Fruit fly (Drosophila melanogaster) whole organism, embryonic: ENCODE results near the gene Pk34A.

Experiments used
- Bteb2 ChIP-seq: fragments of 200-800 bp; sonication (Bioruptor generic); optimal IDR thresholded peaks from 2 replicates; lab custom pipeline; 2016; ENCODE audit warnings: missing biosample characterization, missing genetic modification characterization
- CG11093 ChIP-seq: fragments of 200-800 bp; sonication (Bioruptor generic); IDR thresholded peaks from 3 replicates; pipeline ENCODE4 v1.3.6; 2022; ENCODE audit warnings: missing biosample characterization, missing genetic modification characterization
- CG12071 ChIP-seq: fragments of 200-800 bp; sonication (Bioruptor generic); optimal IDR thresholded peaks from 3 replicates; lab custom pipeline; 2018; ENCODE audit warnings: missing biosample characterization, mild to moderate bottlenecking, missing genetic modification characterization
- CG12391 ChIP-seq: fragments of 200-800 bp; sonication (Bioruptor generic); optimal IDR thresholded peaks from 3 replicates; lab custom pipeline; 2018; ENCODE audit warnings: missing biosample characterization, mild to moderate bottlenecking, missing genetic modification characterization, moderate library complexity
- CG13296 ChIP-seq: fragments of 200-800 bp; sonication (Bioruptor generic); optimal IDR thresholded peaks from 3 replicates; lab custom pipeline; 2018; ENCODE audit warnings: missing biosample characterization, mild to moderate bottlenecking, missing genetic modification characterization
- CG13424 ChIP-seq: fragments of 200-800 bp; sonication (Bioruptor generic); optimal IDR thresholded peaks from 2 replicates; lab custom pipeline; 2019; ENCODE audit warnings: missing biosample characterization, mild to moderate bottlenecking, missing genetic modification characterization, moderate library complexity
- CG14860 ChIP-seq: fragments of 200-800 bp; sonication (Bioruptor generic); IDR thresholded peaks from 3 replicates; pipeline ENCODE4 v1.3.6; 2022; ENCODE audit warnings: missing biosample characterization, missing genetic modification characterization; ENCODE audit not compliant: partially characterized antibody
- CG14965 ChIP-seq: fragments of 200-800 bp; sonication (Bioruptor generic); optimal IDR thresholded peaks from 2 replicates; lab custom pipeline; 2016; ENCODE audit warnings: missing biosample characterization, missing genetic modification characterization, borderline replicate concordance
- CG15479 ChIP-seq: fragments of 200-800 bp; sonication (Bioruptor generic); optimal IDR thresholded peaks from 3 replicates; lab custom pipeline; 2019; ENCODE audit warnings: missing biosample characterization, mild to moderate bottlenecking, missing genetic modification characterization, moderate library complexity
- CG15601 ChIP-seq: fragments of 200-800 bp; sonication (Bioruptor generic); optimal IDR thresholded peaks from 3 replicates; lab custom pipeline; 2019; ENCODE audit warnings: missing biosample characterization, mild to moderate bottlenecking, missing genetic modification characterization, moderate library complexity
- CG16863 ChIP-seq: fragments of 200-800 bp; sonication (Bioruptor generic); optimal IDR thresholded peaks from 3 replicates; lab custom pipeline; 2016; ENCODE audit warnings: missing biosample characterization, missing genetic modification characterization
- CG17612 ChIP-seq: fragments of 200-800 bp; sonication (Bioruptor generic); IDR thresholded peaks from 2 replicates; pipeline ENCODE4 v1.3.6; 2022; ENCODE audit warnings: missing biosample characterization, missing genetic modification characterization
- CG32767 ChIP-seq: fragments of 200-800 bp; sonication (Bioruptor generic); IDR thresholded peaks from 2 replicates; pipeline ENCODE4 v1.3.6; 2022; ENCODE audit warnings: missing biosample characterization, missing genetic modification characterization
- CG3995 ChIP-seq: fragments of 200-800 bp; sonication (Bioruptor generic); optimal IDR thresholded peaks from 3 replicates; lab custom pipeline; 2016; ENCODE audit warnings: missing biosample characterization, missing genetic modification characterization
- CG7839 ChIP-seq: fragments of 200-800 bp; sonication (Bioruptor generic); optimal IDR thresholded peaks from 3 replicates; lab custom pipeline; 2018; ENCODE audit warnings: missing biosample characterization, mild to moderate bottlenecking, missing genetic modification characterization, moderate library complexity
- CG8765 ChIP-seq: fragments of 200-800 bp; sonication (Bioruptor generic); IDR thresholded peaks from 2 replicates; pipeline ENCODE4 v1.3.6; 2022; ENCODE audit warnings: missing biosample characterization, missing genetic modification characterization
- CG9876 ChIP-seq: fragments of 200-800 bp; sonication (Bioruptor generic); optimal IDR thresholded peaks from 2 replicates; lab custom pipeline; 2016; ENCODE audit warnings: missing biosample characterization, missing genetic modification characterization
- CTCF ChIP-seq: fragments of 200-800 bp; sonication (Bioruptor generic); optimal IDR thresholded peaks from 2 replicates; lab custom pipeline; 2017; ENCODE audit warnings: missing biosample characterization, mild to moderate bottlenecking, missing genetic modification characterization, moderate library complexity
- CoRest ChIP-seq: fragments of 200-800 bp; sonication (Bioruptor generic); optimal IDR thresholded peaks from 3 replicates; lab custom pipeline; 2018; ENCODE audit warnings: missing biosample characterization, mild to moderate bottlenecking, missing genetic modification characterization, moderate library complexity
- Dp ChIP-seq: fragments of 200-800 bp; sonication (Bioruptor generic); optimal IDR thresholded peaks from 2 replicates; lab custom pipeline; 2018; ENCODE audit warnings: missing biosample characterization, mild to moderate bottlenecking, missing genetic modification characterization, moderate library complexity
- Elba2 ChIP-seq: fragments of 200-800 bp; sonication (Bioruptor generic); optimal IDR thresholded peaks from 3 replicates; lab custom pipeline; 2016; ENCODE audit warnings: missing biosample characterization, missing genetic modification characterization
- HLH3B ChIP-seq: fragments of 200-800 bp; sonication (Bioruptor generic); IDR thresholded peaks from 2 replicates; pipeline ENCODE4 v1.3.6; 2022; ENCODE audit warnings: missing biosample characterization, missing genetic modification characterization
- HmgD ChIP-seq: fragments of 200-800 bp; sonication (Bioruptor generic); optimal IDR thresholded peaks from 3 replicates; lab custom pipeline; 2016; ENCODE audit warnings: missing biosample characterization, missing genetic modification characterization
- Mad ChIP-seq: fragments of 200-800 bp; sonication (Bioruptor generic); optimal IDR thresholded peaks from 2 replicates; lab custom pipeline; 2016; ENCODE audit warnings: missing biosample characterization, missing genetic modification characterization
- Pdp1 ChIP-seq, 2 experiments: fragments of 200-800 bp; sonication (Bioruptor generic); optimal IDR thresholded peaks; 3 replicates each; lab custom pipeline; 2016; ENCODE audit warnings: missing biosample characterization in 2 of 2, missing genetic modification characterization in 2 of 2, mild to moderate bottlenecking in 1 of 2, moderate library complexity in 1 of 2
- Ptx1 ChIP-seq: fragments of 200-800 bp; sonication (Bioruptor generic); IDR thresholded peaks from 2 replicates; pipeline ENCODE4 v1.3.6; 2022; ENCODE audit warnings: missing biosample characterization, missing genetic modification characterization
- Scr ChIP-seq: fragments of 200-800 bp; sonication (Bioruptor generic); IDR thresholded peaks from 2 replicates; pipeline ENCODE4 v1.3.6; 2022; ENCODE audit warnings: missing biosample characterization, missing genetic modification characterization; ENCODE audit not compliant: partially characterized antibody
- Ssrp ChIP-seq: fragments of 200-800 bp; sonication (Bioruptor generic); optimal IDR thresholded peaks from 2 replicates; lab custom pipeline; 2018; ENCODE audit warnings: missing biosample characterization, mild to moderate bottlenecking, missing genetic modification characterization, moderate library complexity
- ac ChIP-seq: fragments of 200-800 bp; sonication (Bioruptor generic); optimal IDR thresholded peaks from 3 replicates; lab custom pipeline; 2017; ENCODE audit warnings: missing biosample characterization, mild to moderate bottlenecking, missing genetic modification characterization
- bsh ChIP-seq, 2 experiments: fragments of 200-800 bp; sonication (Bioruptor generic); optimal IDR thresholded peaks; 2 replicates each; lab custom pipeline; 2017 to 2018; ENCODE audit warnings: mild to moderate bottlenecking in 2 of 2, missing biosample characterization in 2 of 2, missing genetic modification characterization in 2 of 2, moderate library complexity in 1 of 2
- chn ChIP-seq: fragments of 200-800 bp; sonication (Bioruptor generic); optimal IDR thresholded peaks from 2 replicates; lab custom pipeline; 2016; ENCODE audit warnings: missing biosample characterization, missing genetic modification characterization
- cwo ChIP-seq: fragments of 200-800 bp; sonication (Bioruptor generic); optimal IDR thresholded peaks from 3 replicates; lab custom pipeline; 2017; ENCODE audit warnings: missing biosample characterization, missing genetic modification characterization, mild to moderate bottlenecking, moderate library complexity, missing genetic modification reagents
- eve ChIP-seq, 2 experiments: fragments of >200 bp; optimal IDR thresholded peaks; 2 replicates each; lab custom pipeline; 2017; ENCODE audit warnings: missing biosample characterization in 2 of 2, missing genetic modification characterization in 2 of 2
- fd3F ChIP-seq: fragments of 200-800 bp; sonication (Bioruptor generic); optimal IDR thresholded peaks from 2 replicates; lab custom pipeline; 2018; ENCODE audit warnings: missing biosample characterization, mild to moderate bottlenecking, missing genetic modification characterization, moderate library complexity
- hbn ChIP-seq: fragments of 200-800 bp; sonication (Bioruptor generic); IDR thresholded peaks from 2 replicates; pipeline ENCODE4 v1.3.6; 2022; ENCODE audit warnings: missing biosample characterization, missing genetic modification characterization; ENCODE audit not compliant: partially characterized antibody
- ind ChIP-seq: fragments of 200-800 bp; sonication (Bioruptor generic); optimal IDR thresholded peaks from 3 replicates; lab custom pipeline; 2016; ENCODE audit warnings: missing biosample characterization, missing genetic modification characterization
- mam ChIP-seq: fragments of 200-800 bp; sonication (Bioruptor generic); optimal IDR thresholded peaks from 3 replicates; lab custom pipeline; 2016; ENCODE audit warnings: missing biosample characterization, missing genetic modification characterization
- otp ChIP-seq: fragments of 200-800 bp; sonication (Bioruptor generic); IDR thresholded peaks from 3 replicates; pipeline ENCODE4, ENCODE4 v1.3.6; 2022; ENCODE audit warnings: missing biosample characterization, missing genetic modification characterization
- pan ChIP-seq, 4 experiments: fragments of >200 bp in 3 of 4; fragments of 200-800 bp in 1 of 4; sonication (Bioruptor generic) in 1 of 4; optimal IDR thresholded peaks in 3 of 4; IDR thresholded peaks in 1 of 4; 2 replicates each; pipeline versions ENCODE4 v1.3.6 to Lab custom; 2017 to 2022; ENCODE audit warnings: missing biosample characterization in 2 of 4, missing genetic modification characterization in 2 of 4, mixed read lengths in 1 of 4
- prd ChIP-seq, 3 experiments: fragments of >200 bp in 2 of 3; fragments of 200-800 bp in 1 of 3; sonication (Bioruptor generic) in 1 of 3; optimal IDR thresholded peaks in 2 of 3; IDR thresholded peaks in 1 of 3; 2 replicates in 2 of 3; 3 replicates in 1 of 3; pipeline versions ENCODE4 v1.3.6 to Lab custom; 2017 to 2022; ENCODE audit warnings: missing biosample characterization in 1 of 3, missing genetic modification characterization in 1 of 3
- ro ChIP-seq: fragments of 200-800 bp; sonication (Bioruptor generic); IDR thresholded peaks from 2 replicates; pipeline ENCODE4 v1.3.6; 2022; ENCODE audit warnings: missing biosample characterization, missing genetic modification characterization
- sc ChIP-seq, 3 experiments: fragments of >200 bp in 2 of 3; fragments of 200-800 bp in 1 of 3; sonication (Bioruptor generic) in 1 of 3; optimal IDR thresholded peaks; 2 replicates in 2 of 3; 3 replicates in 1 of 3; lab custom pipeline; 2017; ENCODE audit warnings: mild to moderate bottlenecking in 1 of 3, missing biosample characterization in 1 of 3, missing genetic modification characterization in 1 of 3, missing genetic modification reagents in 1 of 3
- scrt ChIP-seq: fragments of 200-800 bp; sonication (Bioruptor generic); optimal IDR thresholded peaks from 2 replicates; lab custom pipeline; 2018; ENCODE audit warnings: missing biosample characterization, mild to moderate bottlenecking, missing genetic modification characterization, moderate library complexity
- sim ChIP-seq: fragments of 200-800 bp; sonication (Bioruptor generic); IDR thresholded peaks from 2 replicates; pipeline ENCODE4 v1.3.6; 2022; ENCODE audit warnings: missing biosample characterization, missing genetic modification characterization
- so ChIP-seq: fragments of 200-800 bp; sonication (Bioruptor generic); IDR thresholded peaks from 3 replicates; pipeline ENCODE4 v1.3.6; 2022; ENCODE audit warnings: missing biosample characterization, missing genetic modification characterization
- twi ChIP-seq: fragments of 200-800 bp; optimal IDR thresholded peaks from 2 replicates; lab custom pipeline; 2019; ENCODE audit warnings: missing biosample characterization, mild to moderate bottlenecking, missing genetic modification characterization, moderate library complexity
- vvl ChIP-seq: fragments of 200-800 bp; sonication (Bioruptor generic); IDR thresholded peaks from 2 replicates; pipeline ENCODE4 v1.3.6; 2022; ENCODE audit warnings: missing biosample characterization, missing genetic modification characterization
- wor ChIP-seq: fragments of 200-800 bp; sonication (Bioruptor generic); IDR thresholded peaks from 2 replicates; pipeline ENCODE4 v1.3.6; 2022; ENCODE audit warnings: missing biosample characterization, missing genetic modification characterization

The Pk34A gene

DNA sequence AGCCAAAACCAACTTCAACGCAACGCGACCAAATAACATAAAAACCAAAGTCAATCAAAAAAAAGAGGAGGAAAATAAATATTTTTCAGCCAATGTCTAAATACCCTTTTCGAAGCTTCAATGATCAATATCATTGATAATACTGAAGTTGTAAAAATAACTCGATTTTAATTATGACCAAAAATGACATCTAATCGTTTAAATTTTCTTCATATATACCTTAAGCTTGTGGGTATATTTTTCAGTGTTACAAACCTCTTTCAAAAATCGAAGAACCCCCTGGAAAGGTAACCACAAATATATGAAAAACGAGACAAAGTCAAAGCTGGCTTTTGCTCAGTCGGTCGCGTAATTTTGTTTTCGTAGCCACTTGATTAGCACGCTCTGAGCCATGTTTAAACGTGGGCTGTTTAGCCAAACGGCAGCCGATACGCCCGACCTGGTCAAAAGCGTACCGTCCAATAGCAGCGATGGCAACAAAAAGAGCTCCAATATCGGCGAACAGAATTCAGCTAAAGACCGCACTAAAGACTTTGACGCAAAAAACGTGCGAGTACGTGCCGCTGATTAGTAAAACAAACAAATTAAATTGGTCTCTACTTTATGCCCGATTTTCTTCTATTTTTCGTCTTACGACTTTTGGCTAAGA is 13.5 kb upstream of the Pk34A start (continued):
- TF ChIP-seq Scr (GFP tag; lab: Robert Waterston, UW) (no peak), sim (GFP tag; lab: Robert Waterston, UW) (no peak), CG12071 (peak; percentile 69), Ssrp (tag; lab: Kevin White, UChicago) (no peak), vvl (GFP tag; lab: Robert Waterston, UW) (peak; percentile 73), twi (tag; lab: Kevin White, UChicago) (no peak), CTCF (no peak), CG17612 (0 out of 2 replicates have a peak, but pooled peaks have one; percentile 50), eve (GFP tag; optimal IDR thresholded peaks at IDR 0.05; lab: Kevin White, UChicago) (no peak), HLH3B (peak; percentile 76), CG9876 (GFP tag; lab: Kevin White, UChicago) (peak; percentile 12), CG12391 (tag; lab: Kevin White, UChicago) (no peak), hbn (GFP tag; lab: Robert Waterston, UW) (no peak), Ptx1 (GFP tag; lab: Robert Waterston, UW) (peak; percentile 88), so (GFP tag; lab: Robert Waterston, UW) (peak; percentile 77; the same call in 2 of the 3 replicates), fd3F (GFP tag; lab: Kevin White, UChicago) (peak; percentile 84), ro (no peak), CG13424 (tag; lab: Kevin White, UChicago) (peak; percentile 73), HmgD (no peak), otp (GFP tag; lab: Robert Waterston, UW) (peak; percentile 57; the same call in 2 of the 3 replicates), ind (GFP tag; lab: Kevin White, UChicago) (peak; percentile 83), Elba2 (no peak), CG16863 (GFP tag; lab: Kevin White, UChicago) (peak; percentile 38), CG15601 (tag; lab: Kevin White, UChicago) (peak; percentile 8), prd (optimal IDR thresholded peaks at IDR 0.05; lab: Kevin White, UChicago) (no peak), prd (GFP tag; IDR thresholded peaks at IDR 0.05; lab: Robert Waterston, UW) (peak; percentile 82), Pdp1 (GFP tag; optimal IDR thresholded peaks at IDR 0.05; lab: Kevin White, UChicago) (peak; percentile 68 to 77), CG3995 (peak; percentile 29), chn (GFP tag; lab: Kevin White, UChicago) (peak; percentile 45), Bteb2 (peak; percentile 86), Dp (no peak), cwo (GFP tag; lab: Kevin White, UChicago) (peak; percentile 89), mam (GFP tag; lab: Kevin White, UChicago) (peak; percentile 79), scrt (GFP tag; lab: Kevin White, UChicago) (peak; percentile 71), CG14860 (GFP tag; lab: Robert Waterston, UW) (no peak), wor (GFP tag; lab: Robert Waterston, UW) (0 out of 2 replicates have a peak, but pooled peaks have one; percentile 10), Mad (GFP tag; lab: Kevin White, UChicago) (no peak), CG11093 (peak; percentile 59; the same call in 1 of the 3 replicates), bsh (GFP tag; optimal IDR thresholded peaks at IDR 0.05; lab: Kevin White, UChicago) (peak in 1 of 2 experiments; percentile 34), pan (optimal IDR thresholded peaks at IDR 0.05; lab: Kevin White, UChicago) (no peak), pan (GFP tag; optimal IDR thresholded peaks at IDR 0.05 in 1 of 2, IDR thresholded peaks at IDR 0.05 in 1 of 2) (peak in 1 of 2 experiments; percentile 84), CG7839 (tag; lab: Kevin White, UChicago) (peak; percentile 90), CoRest (tag; lab: Kevin White, UChicago) (peak; percentile 87), CG32767 (GFP tag; lab: Robert Waterston, UW) (peak; percentile 73), CG14965 (GFP tag; lab: Kevin White, UChicago) (no peak), ac (GFP tag; lab: Kevin White, UChicago) (no peak), sc (optimal IDR thresholded peaks at IDR 0.05; lab: Kevin White, UChicago) (no peak), sc (GFP tag; optimal IDR thresholded peaks at IDR 0.05; lab: Kevin White, UChicago) (no peak), CG15479 (no peak), CG8765 (no peak), CG13296 (peak; percentile 80)
